Fruit fly (Drosophila melanogaster) whole organism, embryonic: Measurements from ENCODE around the gene GstD10.

ENCODE experiments used
- Atf3 ChIP-seq: fragments of 200-800 bp; sonication (Bioruptor generic); optimal IDR thresholded peaks from 3 replicates; lab custom pipeline; 2016; ENCODE audit warnings: missing biosample characterization, missing genetic modification characterization
- Bdp1 ChIP-seq: fragments of 200-800 bp; sonication (Bioruptor generic); optimal IDR thresholded peaks from 3 replicates; lab custom pipeline; 2016; ENCODE audit warnings: missing biosample characterization, missing genetic modification characterization
- CG10321 ChIP-seq: fragments of 200-800 bp; sonication (Bioruptor generic); IDR thresholded peaks from 2 replicates; pipeline ENCODE4 v1.3.6; 2022; ENCODE audit warnings: missing biosample characterization, missing genetic modification characterization
- CG10366 ChIP-seq: fragments of 200-800 bp; sonication (Bioruptor generic); IDR thresholded peaks from 2 replicates; pipeline ENCODE4 v1.3.6; 2022; ENCODE audit warnings: missing biosample characterization, missing genetic modification characterization
- CG10431 ChIP-seq: fragments of 200-800 bp; sonication (Bioruptor generic); optimal IDR thresholded peaks from 3 replicates; lab custom pipeline; 2018; ENCODE audit warnings: missing biosample characterization, mild to moderate bottlenecking, missing genetic modification characterization
- CG10543 ChIP-seq: fragments of 200-800 bp; sonication (Bioruptor generic); optimal IDR thresholded peaks from 3 replicates; lab custom pipeline; 2017; ENCODE audit warnings: missing biosample characterization, mild to moderate bottlenecking, missing genetic modification characterization, moderate library complexity
- CG11093 ChIP-seq: fragments of 200-800 bp; sonication (Bioruptor generic); IDR thresholded peaks from 3 replicates; pipeline ENCODE4 v1.3.6; 2022; ENCODE audit warnings: missing biosample characterization, missing genetic modification characterization
- CG11504 ChIP-seq: fragments of 200-800 bp; sonication (Bioruptor generic); optimal IDR thresholded peaks from 3 replicates; lab custom pipeline; 2019; ENCODE audit warnings: missing biosample characterization, mild to moderate bottlenecking, missing genetic modification characterization, moderate library complexity
- CG13624 ChIP-seq: fragments of 200-800 bp; sonication (Bioruptor generic); optimal IDR thresholded peaks from 2 replicates; lab custom pipeline; 2016; ENCODE audit warnings: missing biosample characterization, missing genetic modification characterization
- CG15269 ChIP-seq: fragments of 200-800 bp; sonication (Bioruptor generic); optimal IDR thresholded peaks from 2 replicates; lab custom pipeline; 2018; ENCODE audit warnings: missing biosample characterization, mild to moderate bottlenecking, missing genetic modification characterization, moderate library complexity
- CG16863 ChIP-seq: fragments of 200-800 bp; sonication (Bioruptor generic); optimal IDR thresholded peaks from 3 replicates; lab custom pipeline; 2016; ENCODE audit warnings: missing biosample characterization, missing genetic modification characterization
- CG17612 ChIP-seq: fragments of 200-800 bp; sonication (Bioruptor generic); IDR thresholded peaks from 2 replicates; pipeline ENCODE4 v1.3.6; 2022; ENCODE audit warnings: missing biosample characterization, missing genetic modification characterization
- CG18262 ChIP-seq: fragments of 200-800 bp; optimal IDR thresholded peaks from 3 replicates; lab custom pipeline; 2019; ENCODE audit warnings: missing biosample characterization, mild to moderate bottlenecking, missing genetic modification characterization, moderate library complexity
- CG2120 ChIP-seq: fragments of 200-800 bp; sonication (Bioruptor generic); optimal IDR thresholded peaks from 3 replicates; lab custom pipeline; 2016; ENCODE audit warnings: missing biosample characterization, missing genetic modification characterization
- CG34376 ChIP-seq: fragments of 200-800 bp; sonication (Bioruptor generic); optimal IDR thresholded peaks from 2 replicates; lab custom pipeline; 2018; ENCODE audit warnings: missing biosample characterization, mild to moderate bottlenecking, missing genetic modification characterization
- CG34422 ChIP-seq: fragments of 200-800 bp; sonication (Bioruptor generic); IDR thresholded peaks from 3 replicates; pipeline ENCODE4 v1.3.6; 2022; ENCODE audit warnings: missing biosample characterization, missing genetic modification characterization
- CG42726 ChIP-seq: fragments of 200-800 bp; sonication (Bioruptor generic); IDR thresholded peaks from 2 replicates; pipeline ENCODE4 v1.3.6; 2022; ENCODE audit warnings: missing biosample characterization, missing genetic modification characterization; ENCODE audit not compliant: partially characterized antibody
- CG4404 ChIP-seq: fragments of 200-800 bp; sonication (Bioruptor generic); IDR thresholded peaks from 2 replicates; pipeline ENCODE4 v1.3.6; 2022; ENCODE audit warnings: missing biosample characterization, missing genetic modification characterization
- CG4424 ChIP-seq: fragments of 200-800 bp; sonication (Bioruptor generic); optimal IDR thresholded peaks from 3 replicates; lab custom pipeline; 2016; ENCODE audit warnings: missing biosample characterization, missing genetic modification characterization
- CG9437 ChIP-seq: fragments of 200-800 bp; sonication (Bioruptor generic); optimal IDR thresholded peaks from 2 replicates; lab custom pipeline; 2018; ENCODE audit warnings: missing biosample characterization, mild to moderate bottlenecking, missing genetic modification characterization
- CG9876 ChIP-seq: fragments of 200-800 bp; sonication (Bioruptor generic); optimal IDR thresholded peaks from 2 replicates; lab custom pipeline; 2016; ENCODE audit warnings: missing biosample characterization, missing genetic modification characterization
- Chrac-16 ChIP-seq: fragments of 200-800 bp; sonication (Bioruptor generic); optimal IDR thresholded peaks from 3 replicates; lab custom pipeline; 2016; ENCODE audit warnings: missing biosample characterization, missing genetic modification characterization
- Dip3 ChIP-seq: fragments of 200-800 bp; sonication (Bioruptor generic); optimal IDR thresholded peaks from 3 replicates; lab custom pipeline; 2016; ENCODE audit warnings: missing biosample characterization, missing genetic modification characterization
- Elba2 ChIP-seq: fragments of 200-800 bp; sonication (Bioruptor generic); optimal IDR thresholded peaks from 3 replicates; lab custom pipeline; 2016; ENCODE audit warnings: missing biosample characterization, missing genetic modification characterization
- Fer2 ChIP-seq: fragments of 200-800 bp; sonication (Bioruptor generic); optimal IDR thresholded peaks from 2 replicates; lab custom pipeline; 2018; ENCODE audit warnings: missing biosample characterization, mild to moderate bottlenecking, missing genetic modification characterization, moderate library complexity
- Hey ChIP-seq: fragments of 200-800 bp; sonication (Bioruptor generic); optimal IDR thresholded peaks from 3 replicates; lab custom pipeline; 2018; ENCODE audit warnings: missing biosample characterization, mild to moderate bottlenecking, missing genetic modification characterization
- Hmr ChIP-seq: fragments of 200-800 bp; sonication (Bioruptor generic); optimal IDR thresholded peaks from 3 replicates; lab custom pipeline; 2017; ENCODE audit warnings: mild to moderate bottlenecking, missing biosample characterization, missing genetic modification reagents, missing genetic modification characterization
- Max ChIP-seq: fragments of 200-800 bp; sonication (Bioruptor generic); optimal IDR thresholded peaks from 2 replicates; lab custom pipeline; 2016; ENCODE audit warnings: missing biosample characterization, mild to moderate bottlenecking, missing genetic modification characterization
- NC2β ChIP-seq: fragments of 200-800 bp; sonication (Bioruptor generic); optimal IDR thresholded peaks from 2 replicates; lab custom pipeline; 2016; ENCODE audit warnings: missing biosample characterization, missing genetic modification characterization
- NFAT ChIP-seq: fragments of 200-800 bp; sonication (Bioruptor generic); IDR thresholded peaks from 2 replicates; pipeline ENCODE4 v1.3.6; 2022; ENCODE audit warnings: missing biosample characterization, missing genetic modification characterization
- Neu2 ChIP-seq: fragments of 200-800 bp; sonication (Bioruptor generic); optimal IDR thresholded peaks from 3 replicates; lab custom pipeline; 2016; ENCODE audit warnings: missing biosample characterization, missing genetic modification characterization, borderline replicate concordance
- Nf-YC ChIP-seq: fragments of 200-800 bp; optimal IDR thresholded peaks from 3 replicates; lab custom pipeline; 2019; ENCODE audit warnings: missing biosample characterization, mild to moderate bottlenecking, missing genetic modification characterization, moderate library complexity
- bsh ChIP-seq, 2 experiments: fragments of 200-800 bp; sonication (Bioruptor generic); optimal IDR thresholded peaks; 2 replicates each; lab custom pipeline; 2017 to 2018; ENCODE audit warnings: mild to moderate bottlenecking in 2 of 2, missing biosample characterization in 2 of 2, missing genetic modification characterization in 2 of 2, moderate library complexity in 1 of 2
- cas ChIP-seq: fragments of 200-800 bp; sonication (Bioruptor generic); IDR thresholded peaks from 2 replicates; pipeline ENCODE4 v1.3.6; 2022; ENCODE audit warnings: missing biosample characterization, missing genetic modification characterization
- caup ChIP-seq: fragments of 200-800 bp; sonication (Bioruptor generic); optimal IDR thresholded peaks from 3 replicates; lab custom pipeline; 2017; ENCODE audit warnings: missing biosample characterization, mild to moderate bottlenecking, missing genetic modification characterization, moderate library complexity; ENCODE audit not compliant: severe bottlenecking
- chinmo ChIP-seq: fragments of 200-800 bp; sonication (Bioruptor generic); IDR thresholded peaks from 4 replicates; pipeline ENCODE4 v1.3.6; 2022; ENCODE audit warnings: missing biosample characterization, missing genetic modification characterization; ENCODE audit not compliant: partially characterized antibody
- chm ChIP-seq: fragments of 200-800 bp; sonication (Bioruptor generic); IDR thresholded peaks from 2 replicates; pipeline ENCODE4 v1.3.6; 2022; ENCODE audit warnings: missing biosample characterization, missing genetic modification characterization
- danr ChIP-seq: fragments of 200-800 bp; sonication (Bioruptor generic); IDR thresholded peaks from 2 replicates; pipeline ENCODE4 v1.3.6; 2022; ENCODE audit warnings: missing biosample characterization, missing genetic modification characterization
- ftz-f1 ChIP-seq: fragments of 200-800 bp; sonication (Bioruptor generic); optimal IDR thresholded peaks from 2 replicates; lab custom pipeline; 2016; ENCODE audit warnings: missing biosample characterization, missing genetic modification characterization
- gem ChIP-seq: fragments of 200-800 bp; sonication (Bioruptor generic); optimal IDR thresholded peaks from 2 replicates; lab custom pipeline; 2019; ENCODE audit warnings: missing biosample characterization, mild to moderate bottlenecking, missing genetic modification characterization, moderate library complexity
- her ChIP-seq: fragments of 200-800 bp; sonication (Bioruptor generic); optimal IDR thresholded peaks from 2 replicates; lab custom pipeline; 2016; ENCODE audit warnings: missing biosample characterization, missing genetic modification characterization
- ind ChIP-seq: fragments of 200-800 bp; sonication (Bioruptor generic); optimal IDR thresholded peaks from 3 replicates; lab custom pipeline; 2016; ENCODE audit warnings: missing biosample characterization, missing genetic modification characterization
- onecut ChIP-seq: fragments of 200-800 bp; sonication (Bioruptor generic); IDR thresholded peaks from 2 replicates; pipeline ENCODE4 v1.3.6; 2022; ENCODE audit warnings: missing biosample characterization, missing genetic modification characterization
- prd ChIP-seq, 3 experiments: fragments of >200 bp in 2 of 3; fragments of 200-800 bp in 1 of 3; sonication (Bioruptor generic) in 1 of 3; optimal IDR thresholded peaks in 2 of 3; IDR thresholded peaks in 1 of 3; 2 replicates in 2 of 3; 3 replicates in 1 of 3; pipeline versions ENCODE4 v1.3.6 to Lab custom; 2017 to 2022; ENCODE audit warnings: missing biosample characterization in 1 of 3, missing genetic modification characterization in 1 of 3
- rib ChIP-seq: fragments of 200-800 bp; sonication (Bioruptor generic); IDR thresholded peaks from 2 replicates; pipeline ENCODE4 v1.3.6; 2022; ENCODE audit warnings: missing biosample characterization, missing genetic modification characterization
- row ChIP-seq: fragments of 200-800 bp; sonication (Bioruptor generic); IDR thresholded peaks from 3 replicates; pipeline ENCODE4 v1.3.6; 2022; ENCODE audit warnings: missing biosample characterization, missing genetic modification characterization
- sug ChIP-seq: fragments of 200-800 bp; optimal IDR thresholded peaks from 2 replicates; lab custom pipeline; 2019; ENCODE audit warnings: missing biosample characterization, mild to moderate bottlenecking, missing genetic modification characterization, moderate library complexity
- trh ChIP-seq: fragments of 200-800 bp; sonication (Bioruptor generic); optimal IDR thresholded peaks from 2 replicates; lab custom pipeline; 2016; ENCODE audit warnings: missing biosample characterization, missing genetic modification characterization
- unpg ChIP-seq: fragments of 200-800 bp; sonication (Bioruptor generic); optimal IDR thresholded peaks from 3 replicates; lab custom pipeline; 2018; ENCODE audit warnings: missing biosample characterization, mild to moderate bottlenecking, missing genetic modification characterization, moderate library complexity

Gene GstD10

dm6 chr3R:12369135-12369792 lies 3.7 kb upstream of the GstD10 start, which contains the start of gene GstD1 (continued):
- TF ChIP-seq CG10321 (GFP tag; lab: Robert Waterston, UW) (0 out of 2 replicates have a peak, but pooled peaks have one; percentile 20), CG10431 (no peak), trh (GFP tag; lab: Kevin White, UChicago) (no peak), Nf-YC (tag; lab: Kevin White, UChicago) (no peak), danr (GFP tag; lab: Robert Waterston, UW) (no peak), bsh (GFP tag; optimal IDR thresholded peaks at IDR 0.05; lab: Kevin White, UChicago) (peak in 1 of 2 experiments; percentile 68), CG9437 (GFP tag; lab: Kevin White, UChicago) (peak; percentile 35), Elba2 (no peak), CG4404 (GFP tag; lab: Robert Waterston, UW) (no peak), onecut (peak; percentile 7; the same call in 1 of the 2 replicates), CG42726 (GFP tag; lab: Robert Waterston, UW) (peak; percentile 45; the same call in 1 of the 2 replicates), caup (GFP tag; lab: Kevin White, UChicago) (peak; percentile 28), chm (peak; percentile 75), cas (GFP tag; lab: Robert Waterston, UW) (0 out of 2 replicates have a peak, but pooled peaks have one; percentile 27), CG17612 (GFP tag; lab: Robert Waterston, UW) (no peak), Neu2 (no peak), CG11504 (tag; lab: Kevin White, UChicago) (peak; percentile 50), CG10366 (GFP tag; lab: Robert Waterston, UW) (peak; percentile 21; the same call in 1 of the 2 replicates), ind (GFP tag; lab: Kevin White, UChicago) (peak; percentile 63), Bdp1 (GFP tag; lab: Kevin White, UChicago) (no peak), prd (optimal IDR thresholded peaks at IDR 0.05; lab: Kevin White, UChicago) (no peak), prd (GFP tag; IDR thresholded peaks at IDR 0.05; lab: Robert Waterston, UW) (peak; percentile 35; the same call in 1 of the 3 replicates), ftz-f1 (peak; percentile 88), CG18262 (tag; lab: Kevin White, UChicago) (peak; percentile 21), chinmo (peak; percentile 90), CG13624 (GFP tag; lab: Kevin White, UChicago) (peak; percentile 21), CG34376 (GFP tag; lab: Kevin White, UChicago) (peak; percentile 53), CG15269 (tag; lab: Kevin White, UChicago) (peak; percentile 9), CG9876 (GFP tag; lab: Kevin White, UChicago) (no peak), CG16863 (GFP tag; lab: Kevin White, UChicago) (no peak), CG4424 (GFP tag; lab: Kevin White, UChicago) (peak; percentile 8), her (GFP tag; lab: Kevin White, UChicago) (peak; percentile 39), NFAT (GFP tag; lab: Robert Waterston, UW) (peak; percentile 79), row (peak; percentile 64), NC2β (peak; percentile 38), Hey (tag; lab: Kevin White, UChicago) (peak; percentile 18), sug (peak; percentile 56), Dip3 (GFP tag; lab: Kevin White, UChicago) (peak; percentile 58), gem (tag; lab: Kevin White, UChicago) (peak; percentile 65), CG10543 (GFP tag; lab: Kevin White, UChicago) (peak; percentile 89), unpg (GFP tag; lab: Kevin White, UChicago) (no peak), Hmr (GFP tag; lab: Kevin White, UChicago) (peak; percentile 43), CG34422 (GFP tag; lab: Robert Waterston, UW) (peak; percentile 81; the same call in 1 of the 3 replicates), Fer2 (tag; lab: Kevin White, UChicago) (no peak), Max (peak; percentile 44), Chrac-16 (peak; percentile 51), CG2120 (GFP tag; lab: Kevin White, UChicago) (peak; percentile 75), Atf3 (no peak), rib (peak; percentile 87), CG11093 (GFP tag; lab: Robert Waterston, UW) (no peak)
